Worm (Caenorhabditis elegans) whole organism, late embryonic: ENCODE data around the gene bath-36.
"Not testable (repeated sequence)": the region's sequence is repeated elsewhere in the genome, so short reads cannot be mapped to it uniquely, and the experiment has no call there.

Experiments
- ceh-30 ChIP-seq: fragments of 150-350 bp; optimal IDR thresholded peaks from 2 replicates; lab custom pipeline; 2014; ENCODE audit warnings: missing biosample characterization, missing genetic modification characterization
- fkh-10 ChIP-seq: fragments of 150-350 bp; optimal IDR thresholded peaks from 2 replicates; lab custom pipeline; 2014; ENCODE audit warnings: missing biosample characterization, missing genetic modification reagents, missing genetic modification characterization
- nfya-1 ChIP-seq: sonication (generic microtip); optimal IDR thresholded peaks from 2 replicates; lab custom pipeline; 2017; ENCODE audit warnings: missing genetic modification characterization, mild to moderate bottlenecking, missing compliant biosample characterization, antibody characterized with exemption, moderate library complexity
- unc-55 ChIP-seq: sonication (generic microtip); optimal IDR thresholded peaks from 2 replicates; lab custom pipeline; 2017; ENCODE audit warnings: missing biosample characterization, missing genetic modification reagents, missing genetic modification characterization

DNA sequence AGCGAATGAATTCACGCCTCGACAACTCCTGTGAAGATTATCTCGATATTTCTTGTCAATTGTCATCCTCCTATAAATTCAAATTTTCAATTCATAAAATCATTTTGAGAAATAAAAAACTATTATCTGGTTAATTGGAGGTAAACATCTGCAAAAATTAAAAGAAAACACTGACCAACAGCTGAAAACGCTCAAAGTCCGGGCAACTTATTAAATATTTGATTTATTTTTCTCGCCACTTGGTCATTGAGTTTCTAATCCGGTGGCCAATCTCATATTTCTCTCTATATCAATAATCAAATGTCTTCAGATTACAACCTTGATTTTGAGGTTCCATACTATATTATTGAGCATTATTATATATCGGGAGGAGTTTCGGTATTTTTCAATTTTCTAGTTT, 24.2 kb downstream of the bath-36 start, which contains the start of gene sri-24:
- not testable (repeated sequence) for TF ChIP-seq fkh-10 (GFP tag; lab: Kevin White, UChicago); ceh-30 (tag; lab: Kevin White, UChicago); nfya-1; unc-55 (GFP tag; lab: Kevin White, UChicago)
